Worm (Caenorhabditis elegans): ENCODE results near the gene tsp-5.

ce11 chrIV:13639027-13639426, 47.5 kb upstream of the tsp-5 start, which contains the start of gene ugt-22:
- no peak for TF ChIP-seq unc-39 (tag; optimal IDR thresholded peaks at IDR 0.05)
- TF ChIP-seq ceh-43 (GFP tag; optimal IDR thresholded peaks at IDR 0.05), result no peak
- TF ChIP-seq unc-62 (GFP tag; optimal IDR thresholded peaks at IDR 0.05), result no peak
- no peak for TF ChIP-seq lin-13 (tag; optimal IDR thresholded peaks at IDR 0.05)
- no peak for TF ChIP-seq bed-3 (GFP tag; optimal IDR thresholded peaks at IDR 0.05)
- TF ChIP-seq unc-120 (tag; optimal IDR thresholded peaks at IDR 0.05; ENCODE audit: poor library complexity, severe bottlenecking), result no peak
- TF ChIP-seq nhr-76 (tag; optimal IDR thresholded peaks at IDR 0.05), result no peak

Measured in whole organism, mixed stage, embryonic.